Fruit fly (Drosophila melanogaster) whole organism, embryonic: ENCODE results near the gene CG6040.

Experiments used
- Aef1 ChIP-seq: fragments of 200-800 bp; sonication (Bioruptor generic); IDR thresholded peaks from 3 replicates; pipeline ENCODE4 v1.3.6; 2022; ENCODE audit warnings: missing biosample characterization, missing genetic modification characterization
- Bteb2 ChIP-seq: fragments of 200-800 bp; sonication (Bioruptor generic); optimal IDR thresholded peaks from 2 replicates; lab custom pipeline; 2016; ENCODE audit warnings: missing biosample characterization, missing genetic modification characterization
- C15 ChIP-seq: fragments of 200-800 bp; sonication (Bioruptor generic); IDR thresholded peaks from 3 replicates; pipeline ENCODE4 v1.3.6; 2022; ENCODE audit warnings: missing biosample characterization, missing genetic modification characterization
- CG13894 ChIP-seq: fragments of 200-800 bp; sonication (Bioruptor generic); optimal IDR thresholded peaks from 3 replicates; lab custom pipeline; 2018; ENCODE audit warnings: missing biosample characterization, mild to moderate bottlenecking, missing genetic modification characterization, moderate library complexity
- CG14441 ChIP-seq: fragments of 200-800 bp; sonication (Bioruptor generic); IDR thresholded peaks from 2 replicates; pipeline ENCODE4 v1.3.6; 2022; ENCODE audit warnings: missing biosample characterization, missing genetic modification characterization
- CG14965 ChIP-seq: fragments of 200-800 bp; sonication (Bioruptor generic); optimal IDR thresholded peaks from 2 replicates; lab custom pipeline; 2016; ENCODE audit warnings: missing biosample characterization, missing genetic modification characterization, borderline replicate concordance
- CG15696 ChIP-seq: fragments of 200-800 bp; sonication (Bioruptor generic); optimal IDR thresholded peaks from 2 replicates; lab custom pipeline; 2019; ENCODE audit warnings: missing biosample characterization, mild to moderate bottlenecking, missing genetic modification characterization, moderate library complexity
- CG1647 ChIP-seq: fragments of 200-800 bp; sonication (Bioruptor generic); optimal IDR thresholded peaks from 3 replicates; lab custom pipeline; 2016; ENCODE audit warnings: missing biosample characterization, missing genetic modification characterization
- CG17361 ChIP-seq: fragments of 200-800 bp; sonication (Bioruptor generic); IDR thresholded peaks from 3 replicates; pipeline ENCODE4 v1.3.6; 2022; ENCODE audit warnings: missing biosample characterization, missing genetic modification characterization
- CG17385 ChIP-seq: fragments of 200-800 bp; sonication (Bioruptor generic); optimal IDR thresholded peaks from 3 replicates; lab custom pipeline; 2018; ENCODE audit warnings: missing biosample characterization, mild to moderate bottlenecking, missing genetic modification characterization
- CG17568 ChIP-seq: fragments of 200-800 bp; sonication (Bioruptor generic); optimal IDR thresholded peaks from 2 replicates; lab custom pipeline; 2018; ENCODE audit warnings: missing biosample characterization, mild to moderate bottlenecking, missing genetic modification characterization, moderate library complexity
- CG31388 ChIP-seq: fragments of 200-800 bp; sonication (Bioruptor generic); optimal IDR thresholded peaks from 2 replicates; lab custom pipeline; 2016; ENCODE audit warnings: missing biosample characterization, missing genetic modification characterization
- CG4820 ChIP-seq: fragments of 200-800 bp; sonication (Bioruptor generic); optimal IDR thresholded peaks from 3 replicates; lab custom pipeline; 2016; ENCODE audit warnings: missing biosample characterization, missing genetic modification characterization
- CG5245 ChIP-seq: fragments of 200-800 bp; sonication (Bioruptor generic); optimal IDR thresholded peaks from 3 replicates; lab custom pipeline; 2016; ENCODE audit warnings: missing biosample characterization, missing genetic modification characterization
- CG6175 ChIP-seq: fragments of 200-800 bp; sonication (Bioruptor generic); IDR thresholded peaks from 3 replicates; pipeline ENCODE4 v1.3.6; 2022; ENCODE audit warnings: missing biosample characterization, missing genetic modification characterization
- CG6254 ChIP-seq: fragments of 200-800 bp; sonication (Bioruptor generic); optimal IDR thresholded peaks from 3 replicates; lab custom pipeline; 2017; ENCODE audit warnings: mild to moderate bottlenecking, missing biosample characterization, missing genetic modification reagents, missing genetic modification characterization
- CG6689 ChIP-seq: fragments of 200-800 bp; sonication (Bioruptor generic); IDR thresholded peaks from 2 replicates; pipeline ENCODE4 v1.3.6; 2022; ENCODE audit warnings: missing biosample characterization, missing genetic modification characterization
- CG9437 ChIP-seq: fragments of 200-800 bp; sonication (Bioruptor generic); optimal IDR thresholded peaks from 2 replicates; lab custom pipeline; 2018; ENCODE audit warnings: missing biosample characterization, mild to moderate bottlenecking, missing genetic modification characterization
- CG9727 ChIP-seq: fragments of 200-800 bp; sonication (Bioruptor generic); optimal IDR thresholded peaks from 3 replicates; lab custom pipeline; 2017; ENCODE audit warnings: missing biosample characterization, mild to moderate bottlenecking, missing genetic modification characterization
- CG9817 ChIP-seq: fragments of 200-800 bp; sonication (Bioruptor generic); optimal IDR thresholded peaks from 2 replicates; lab custom pipeline; 2018; ENCODE audit warnings: missing biosample characterization, mild to moderate bottlenecking, missing genetic modification characterization, moderate library complexity
- CG9876 ChIP-seq: fragments of 200-800 bp; sonication (Bioruptor generic); optimal IDR thresholded peaks from 2 replicates; lab custom pipeline; 2016; ENCODE audit warnings: missing biosample characterization, missing genetic modification characterization
- D ChIP-seq, 2 experiments: fragments of 200-800 bp in 1 of 2; fragments of >200 bp in 1 of 2; sonication (Bioruptor generic) in 1 of 2; optimal IDR thresholded peaks; 2 replicates in 1 of 2; 3 replicates in 1 of 2; lab custom pipeline; 2017; ENCODE audit warnings: mild to moderate bottlenecking in 1 of 2, missing biosample characterization in 1 of 2, missing genetic modification characterization in 1 of 2, missing genetic modification reagents in 1 of 2
- Dek ChIP-seq: fragments of 200-800 bp; sonication (Bioruptor generic); optimal IDR thresholded peaks from 3 replicates; lab custom pipeline; 2019; ENCODE audit warnings: missing biosample characterization, mild to moderate bottlenecking, missing genetic modification characterization, moderate library complexity
- E2f1 ChIP-seq: fragments of 200-800 bp; sonication (Bioruptor generic); IDR thresholded peaks from 2 replicates; pipeline ENCODE4 v1.3.6; 2022; ENCODE audit warnings: missing biosample characterization, missing genetic modification characterization
- Ets97D ChIP-seq: fragments of 200-800 bp; sonication (Bioruptor generic); optimal IDR thresholded peaks from 3 replicates; lab custom pipeline; 2016; ENCODE audit warnings: missing biosample characterization, missing genetic modification characterization
- HmgZ ChIP-seq: fragments of 200-800 bp; sonication (Bioruptor generic); optimal IDR thresholded peaks from 2 replicates; lab custom pipeline; 2018; ENCODE audit warnings: missing biosample characterization, mild to moderate bottlenecking, missing genetic modification characterization
- Hmx ChIP-seq: fragments of 200-800 bp; sonication (Bioruptor generic); optimal IDR thresholded peaks from 2 replicates; lab custom pipeline; 2016; ENCODE audit warnings: missing biosample characterization, missing genetic modification characterization
- Hr39 ChIP-seq: fragments of >200 bp; optimal IDR thresholded peaks from 2 replicates; lab custom pipeline; 2017
- Hr78 ChIP-seq, 2 experiments: fragments of 200-800 bp in 1 of 2; fragments of >200 bp in 1 of 2; sonication (Bioruptor generic) in 1 of 2; optimal IDR thresholded peaks; 2 replicates each; lab custom pipeline; 2017 to 2019; ENCODE audit warnings: missing biosample characterization in 2 of 2, missing genetic modification characterization in 2 of 2, mild to moderate bottlenecking in 1 of 2, moderate library complexity in 1 of 2
- Hsf ChIP-seq: fragments of 200-800 bp; sonication (Bioruptor generic); optimal IDR thresholded peaks from 3 replicates; lab custom pipeline; 2016; ENCODE audit warnings: missing biosample characterization, missing genetic modification characterization
- Lpt ChIP-seq: fragments of >200 bp; optimal IDR thresholded peaks from 2 replicates; lab custom pipeline; 2018; ENCODE audit warnings: missing biosample characterization, missing genetic modification characterization
- Myb ChIP-seq: fragments of 200-800 bp; sonication (Bioruptor generic); optimal IDR thresholded peaks from 2 replicates; lab custom pipeline; 2016; ENCODE audit warnings: missing biosample characterization, missing genetic modification characterization
- NC2α ChIP-seq: fragments of 200-800 bp; sonication (Bioruptor generic); optimal IDR thresholded peaks from 2 replicates; lab custom pipeline; 2016; ENCODE audit warnings: missing biosample characterization, missing genetic modification characterization
- NK7.1 ChIP-seq: fragments of 200-800 bp; sonication (Bioruptor generic); optimal IDR thresholded peaks from 3 replicates; lab custom pipeline; 2016; ENCODE audit warnings: missing biosample characterization, missing genetic modification characterization
- Oli ChIP-seq: fragments of 200-800 bp; sonication (Bioruptor generic); optimal IDR thresholded peaks from 2 replicates; lab custom pipeline; 2018; ENCODE audit warnings: missing biosample characterization, mild to moderate bottlenecking, missing genetic modification characterization, moderate library complexity
- Ravus ChIP-seq: fragments of 200-800 bp; sonication (Bioruptor generic); IDR thresholded peaks from 2 replicates; pipeline ENCODE4 v1.3.6; 2022; ENCODE audit warnings: missing biosample characterization, missing genetic modification characterization
- Side ChIP-seq: fragments of 200-800 bp; sonication (Bioruptor generic); optimal IDR thresholded peaks from 2 replicates; lab custom pipeline; 2016; ENCODE audit warnings: missing biosample characterization, missing genetic modification characterization
- Stat92E ChIP-seq, 3 experiments: fragments of >200 bp in 2 of 3; fragments of 200-800 bp in 1 of 3; sonication (Bioruptor generic) in 1 of 3; optimal IDR thresholded peaks; 2 replicates each; lab custom pipeline; 2017 to 2019; ENCODE audit warnings: missing biosample characterization in 3 of 3, missing genetic modification characterization in 3 of 3, mild to moderate bottlenecking in 1 of 3, moderate library complexity in 1 of 3
- TFAM ChIP-seq: fragments of 200-800 bp; sonication (Bioruptor generic); optimal IDR thresholded peaks from 2 replicates; lab custom pipeline; 2017; ENCODE audit warnings: missing biosample characterization, missing genetic modification characterization, inconsistent platforms
- ab ChIP-seq: fragments of 200-800 bp; sonication (Bioruptor generic); optimal IDR thresholded peaks from 2 replicates; lab custom pipeline; 2016; ENCODE audit warnings: missing biosample characterization, missing genetic modification characterization
- amos ChIP-seq: fragments of 200-800 bp; sonication (Bioruptor generic); IDR thresholded peaks from 2 replicates; pipeline ENCODE4 v1.3.6; 2022; ENCODE audit warnings: missing biosample characterization, missing genetic modification characterization; ENCODE audit not compliant: partially characterized antibody
- dan ChIP-seq: fragments of 200-800 bp; sonication (Bioruptor generic); IDR thresholded peaks from 2 replicates; pipeline ENCODE4 v1.3.6; 2022; ENCODE audit warnings: missing biosample characterization, missing genetic modification characterization
- dimm ChIP-seq: fragments of 200-800 bp; sonication (Bioruptor generic); IDR thresholded peaks from 2 replicates; pipeline ENCODE4 v1.3.6; 2022; ENCODE audit warnings: missing biosample characterization, missing genetic modification characterization
- dm ChIP-seq: fragments of 200-800 bp; sonication (Bioruptor generic); optimal IDR thresholded peaks from 3 replicates; lab custom pipeline; 2016; ENCODE audit warnings: missing biosample characterization, missing genetic modification characterization
- dysf ChIP-seq: fragments of 200-800 bp; sonication (Bioruptor generic); IDR thresholded peaks from 3 replicates; pipeline ENCODE4 v1.3.6; 2022; ENCODE audit warnings: missing biosample characterization, missing genetic modification characterization
- fu2 ChIP-seq: fragments of 200-800 bp; sonication (Bioruptor generic); optimal IDR thresholded peaks from 2 replicates; lab custom pipeline; 2016; ENCODE audit warnings: missing biosample characterization, missing genetic modification characterization
- maf-S ChIP-seq: fragments of 200-800 bp; sonication (Bioruptor generic); optimal IDR thresholded peaks from 2 replicates; lab custom pipeline; 2016; ENCODE audit warnings: missing biosample characterization, missing genetic modification characterization
- pita ChIP-seq: fragments of 200-800 bp; sonication (Bioruptor generic); optimal IDR thresholded peaks from 2 replicates; lab custom pipeline; 2017; ENCODE audit warnings: missing biosample characterization, mild to moderate bottlenecking, missing genetic modification characterization
- ro ChIP-seq: fragments of 200-800 bp; sonication (Bioruptor generic); IDR thresholded peaks from 2 replicates; pipeline ENCODE4 v1.3.6; 2022; ENCODE audit warnings: missing biosample characterization, missing genetic modification characterization
- scrt ChIP-seq: fragments of 200-800 bp; sonication (Bioruptor generic); optimal IDR thresholded peaks from 2 replicates; lab custom pipeline; 2018; ENCODE audit warnings: missing biosample characterization, mild to moderate bottlenecking, missing genetic modification characterization, moderate library complexity
- sob ChIP-seq: fragments of 200-800 bp; sonication (Bioruptor generic); IDR thresholded peaks from 2 replicates; pipeline ENCODE4 v1.3.6; 2022; ENCODE audit warnings: missing biosample characterization, missing genetic modification characterization
- wor ChIP-seq: fragments of 200-800 bp; sonication (Bioruptor generic); IDR thresholded peaks from 2 replicates; pipeline ENCODE4 v1.3.6; 2022; ENCODE audit warnings: missing biosample characterization, missing genetic modification characterization

The CG6040 gene

dm6 chr3R:19113836-19114235 is 17.1 kb downstream of the CG6040 start (continued):
- no peak for TF ChIP-seq CG14965 (GFP tag; lab: Kevin White, UChicago)
- TF ChIP-seq dysf (GFP tag; lab: Robert Waterston, UW) = no peak
- no peak for TF ChIP-seq Bteb2 (GFP tag; lab: Kevin White, UChicago)
- TF ChIP-seq Myb = no peak
- no peak for TF ChIP-seq CG13894 (tag; lab: Kevin White, UChicago)
- TF ChIP-seq amos (GFP tag; lab: Robert Waterston, UW) = no peak
- TF ChIP-seq pita (GFP tag; lab: Kevin White, UChicago) = no peak
- TF ChIP-seq CG15696 (tag; lab: Kevin White, UChicago) = no peak
- peak; percentile 23 for TF ChIP-seq CG17385 (GFP tag; lab: Kevin White, UChicago)
- TF ChIP-seq ab (GFP tag; lab: Kevin White, UChicago) = no peak
- no peak for TF ChIP-seq dan (GFP tag; lab: Robert Waterston, UW)
- peak; percentile 29; the same call in 1 of the 2 replicates for TF ChIP-seq E2f1 (GFP tag; lab: Robert Waterston, UW)
- no peak for TF ChIP-seq ro (GFP tag; lab: Robert Waterston, UW)
- TF ChIP-seq Hsf (GFP tag; lab: Kevin White, UChicago) = peak; percentile 40
- TF ChIP-seq Lpt (GFP tag; lab: Kevin White, UChicago) = no peak
- TF ChIP-seq NK7.1 (GFP tag; lab: Kevin White, UChicago) = no peak
- no peak for TF ChIP-seq CG31388 (GFP tag; lab: Kevin White, UChicago)
- no peak for TF ChIP-seq CG9876 (GFP tag; lab: Kevin White, UChicago)
- peak; percentile 61 for TF ChIP-seq Oli (tag; lab: Kevin White, UChicago)
- TF ChIP-seq Ets97D (GFP tag; lab: Kevin White, UChicago) = no peak
- no peak for TF ChIP-seq C15
- no peak for TF ChIP-seq maf-S (GFP tag; lab: Kevin White, UChicago)
- no peak for TF ChIP-seq NC2α
- TF ChIP-seq CG5245 (GFP tag; lab: Kevin White, UChicago) = no peak
- no peak for TF ChIP-seq CG1647 (GFP tag; lab: Kevin White, UChicago)
- TF ChIP-seq sob = no peak
- TF ChIP-seq Side (GFP tag; lab: Kevin White, UChicago) = no peak
- TF ChIP-seq Dek = no peak
- TF ChIP-seq CG17568 = no peak
- TF ChIP-seq CG6254 = peak; percentile 18
- TF ChIP-seq dm = no peak
- TF ChIP-seq Hr78 (GFP tag; optimal IDR thresholded peaks at IDR 0.05; lab: Kevin White, UChicago) = no peak
- no peak for TF ChIP-seq HmgZ (tag; lab: Kevin White, UChicago)
- TF ChIP-seq scrt = no peak
- peak; percentile 1 for TF ChIP-seq CG9437 (GFP tag; lab: Kevin White, UChicago)
- no peak for TF ChIP-seq CG9817
- no peak for TF ChIP-seq Hr39 (lab: Kevin White, UChicago)
- TF ChIP-seq fu2 (GFP tag; lab: Kevin White, UChicago) = no peak
- peak; percentile 6 for TF ChIP-seq CG9727 (GFP tag; lab: Kevin White, UChicago)
- TF ChIP-seq Ravus (GFP tag; lab: Robert Waterston, UW) = no peak
- peak; percentile 23; the same call in 1 of the 2 replicates for TF ChIP-seq CG6689 (GFP tag; lab: Robert Waterston, UW)
- TF ChIP-seq CG6175 (GFP tag; lab: Robert Waterston, UW) = no peak
- no peak for TF ChIP-seq Stat92E (GFP tag; optimal IDR thresholded peaks at IDR 0.05; lab: Kevin White, UChicago)
- peak; percentile 49; the same call in 1 of the 2 replicates for TF ChIP-seq CG14441 (GFP tag; lab: Robert Waterston, UW)
- TF ChIP-seq Aef1 (GFP tag; lab: Robert Waterston, UW) = no peak
- TF ChIP-seq wor (GFP tag; lab: Robert Waterston, UW) = 0 out of 2 replicates have a peak, but pooled peaks have one; percentile 27
- no peak for TF ChIP-seq D (optimal IDR thresholded peaks at IDR 0.05; lab: Kevin White, UChicago)
- peak; percentile 5 for TF ChIP-seq D (GFP tag; optimal IDR thresholded peaks at IDR 0.05; lab: Kevin White, UChicago)
- TF ChIP-seq dimm (GFP tag; lab: Robert Waterston, UW) = no peak
- no peak for TF ChIP-seq TFAM
- TF ChIP-seq CG17361 = peak; percentile 56
- TF ChIP-seq CG4820 = peak; percentile 37
- no peak for TF ChIP-seq Hmx (GFP tag; lab: Kevin White, UChicago)
